Worm (Caenorhabditis elegans) whole organism, late embryonic: ENCODE data around the gene ZK1290.15.

ENCODE experiments used
- ceh-31 ChIP-seq: sonication (generic microtip); optimal IDR thresholded peaks from 2 replicates; lab custom pipeline; 2016; ENCODE audit warnings: missing genetic modification characterization, missing compliant biosample characterization
- nfya-1 ChIP-seq: sonication (generic microtip); optimal IDR thresholded peaks from 2 replicates; lab custom pipeline; 2017; ENCODE audit warnings: missing genetic modification characterization, mild to moderate bottlenecking, missing compliant biosample characterization, antibody characterized with exemption, moderate library complexity
- npax-4 ChIP-seq: sonication (generic microtip); optimal IDR thresholded peaks from 2 replicates; lab custom pipeline; 2016; ENCODE audit warnings: missing genetic modification characterization, missing compliant biosample characterization
- odd-2 ChIP-seq: sonication (generic microtip); optimal IDR thresholded peaks from 2 replicates; lab custom pipeline; 2017; ENCODE audit warnings: antibody characterized with exemption, mild to moderate bottlenecking, missing genetic modification characterization, missing compliant biosample characterization
- pqm-1 ChIP-seq: sonication (generic microtip); optimal IDR thresholded peaks from 2 replicates; lab custom pipeline; 2016; ENCODE audit warnings: missing genetic modification characterization, missing compliant biosample characterization
- tbx-2 ChIP-seq: sonication (generic microtip); optimal IDR thresholded peaks from 2 replicates; lab custom pipeline; 2016; ENCODE audit warnings: missing genetic modification characterization, missing compliant biosample characterization
- ztf-16 ChIP-seq: sonication (generic microtip); optimal IDR thresholded peaks from 2 replicates; lab custom pipeline; 2017; ENCODE audit warnings: missing genetic modification characterization, missing compliant biosample characterization

DNA sequence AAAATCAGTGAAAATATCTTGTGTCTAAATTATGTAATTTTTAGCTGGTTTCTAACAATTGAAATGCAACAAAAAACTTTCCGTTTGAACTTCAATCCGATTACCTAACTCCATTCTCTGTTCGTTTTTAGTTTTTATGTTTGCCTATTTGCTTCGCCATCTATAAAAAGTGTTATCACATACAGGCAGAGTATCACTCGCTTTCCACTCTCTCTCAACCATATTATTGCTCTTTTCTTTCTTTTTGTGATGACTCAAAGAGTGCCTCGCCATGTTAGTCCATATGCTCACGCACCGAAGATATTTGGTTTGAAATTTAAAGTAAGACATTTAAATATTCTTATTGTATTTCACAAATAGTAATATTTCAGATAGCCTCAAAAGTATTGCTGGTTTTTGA lies 11.6 kb downstream of the ZK1290.15 start, which contains the start of gene ZK1290.13:
- TF ChIP-seq ztf-16 (tag; lab: Kevin White, UChicago) (no peak), odd-2 (tag; lab: Kevin White, UChicago) (no peak), npax-4 (tag; lab: Kevin White, UChicago) (no peak), nfya-1 (no peak), pqm-1 (tag; lab: Kevin White, UChicago) (no peak), tbx-2 (tag; lab: Kevin White, UChicago) (no peak), ceh-31 (tag; lab: Kevin White, UChicago) (no peak)
